Worm (Caenorhabditis elegans): ENCODE results near the gene frpr-14.

- TF ChIP-seq ceh-18 (tag; optimal IDR thresholded peaks at IDR 0.05): no peak
- TF ChIP-seq T23F11.4 (GFP tag; optimal IDR thresholded peaks at IDR 0.05): no peak
- no peak for TF ChIP-seq dmd-4 (tag; optimal IDR thresholded peaks at IDR 0.05; ENCODE audit: borderline replicate concordance)
- TF ChIP-seq F13H6.1 (tag; optimal IDR thresholded peaks at IDR 0.05): no peak
- no peak for TF ChIP-seq pag-3 (tag; optimal IDR thresholded peaks at IDR 0.05; ENCODE audit: borderline replicate concordance)
- no peak for TF ChIP-seq ceh-31 (tag; optimal IDR thresholded peaks at IDR 0.05)
- no peak for TF ChIP-seq hlh-8 (tag; optimal IDR thresholded peaks at IDR 0.05)
- TF ChIP-seq ama-1 (optimal IDR thresholded peaks at IDR 0.05): no peak
- TF ChIP-seq nhr-11 (tag; optimal IDR thresholded peaks at IDR 0.05): no peak
- no peak for TF ChIP-seq elt-4 (tag; optimal IDR thresholded peaks at IDR 0.05)
- TF ChIP-seq Y22D7AL.16 (tag; optimal IDR thresholded peaks at IDR 0.05): no peak
- no peak for TF ChIP-seq hlh-15 (tag; optimal IDR thresholded peaks at IDR 0.05)
- no peak for TF ChIP-seq rnt-1 (tag; optimal IDR thresholded peaks at IDR 0.05)
These were observed 31.6 kb downstream of the frpr-14 start, which contains the start of gene T02H6.7 for ce11 chrII:682326-682725.
